Fruit fly (Drosophila melanogaster): ENCODE measurements around the gene CG32110.
A peak's percentile ranks its signal among the peaks of the same experiment; 100 is the strongest.

CG32110 gene

DNA sequence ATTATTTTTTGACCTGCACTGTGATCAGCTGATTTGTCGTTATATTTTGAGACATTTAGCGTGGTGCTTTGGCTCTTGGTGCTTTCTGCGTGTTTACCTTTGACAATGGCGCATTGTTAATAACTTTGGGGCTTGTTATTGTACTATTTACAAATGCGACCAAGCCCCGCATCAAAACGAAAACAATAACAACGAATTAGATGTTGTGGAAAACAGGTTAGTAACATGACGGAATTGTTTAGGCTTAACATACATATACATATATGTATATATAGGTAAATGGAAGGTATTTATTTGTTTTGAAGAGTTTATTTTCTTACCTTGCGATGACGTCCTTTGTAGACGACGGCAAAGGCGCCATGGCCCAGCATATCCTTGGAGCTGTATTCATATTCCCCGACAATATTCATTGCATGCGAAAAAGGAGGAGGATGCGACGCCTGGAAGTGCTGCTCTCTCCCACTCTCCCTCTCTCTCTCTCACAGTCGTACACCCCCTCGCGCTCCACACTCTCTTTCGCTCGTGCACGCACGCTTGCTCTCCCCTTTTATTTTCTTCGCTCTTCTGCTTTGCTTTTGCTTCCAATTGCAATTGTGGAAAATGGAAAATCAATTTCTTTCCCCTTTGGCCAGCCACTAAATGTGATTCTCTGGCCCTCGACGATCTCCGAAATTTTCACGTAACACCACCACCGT, 4.3 kb upstream of the CG32110 start (continued):
- TF ChIP-seq gro (GFP tag; optimal IDR thresholded peaks at IDR 0.05) (no peak), CG15514 (GFP tag; optimal IDR thresholded peaks at IDR 0.05) (peak; percentile 31), CG10565 (GFP tag; optimal IDR thresholded peaks at IDR 0.05) (no peak), CG8290 (GFP tag; optimal IDR thresholded peaks at IDR 0.05) (no peak), CG8290 (tag; optimal IDR thresholded peaks at IDR 0.05) (peak in 1 of 2 experiments; percentile 42), oc (tag; optimal IDR thresholded peaks at IDR 0.05) (peak; percentile 40), CG2199 (GFP tag; IDR thresholded peaks at IDR 0.05) (peak; percentile 76), Doc3 (GFP tag; IDR thresholded peaks at IDR 0.05; ENCODE audit: partially characterized antibody) (peak; percentile 22; the same call in 1 of the 3 replicates), crol (GFP tag; IDR thresholded peaks at IDR 0.05) (peak; percentile 96), CG31441 (GFP tag; IDR thresholded peaks at IDR 0.05) (0 out of 2 replicates have a peak, but pooled peaks have one; percentile 7), CG1832 (GFP tag; optimal IDR thresholded peaks at IDR 0.05) (peak; percentile 68), al (GFP tag; IDR thresholded peaks at IDR 0.05) (no peak), sna (GFP tag; IDR thresholded peaks at IDR 0.05; ENCODE audit: partially characterized antibody) (0 out of 2 replicates have a peak, but pooled peaks have one; percentile 14), CG16779 (GFP tag; IDR thresholded peaks at IDR 0.05) (0 out of 2 replicates have a peak, but pooled peaks have one; percentile 48), vvl (GFP tag; IDR thresholded peaks at IDR 0.05) (peak; percentile 25; the same call in 1 of the 2 replicates), CG7963 (GFP tag; IDR thresholded peaks at IDR 0.05; ENCODE audit: partially characterized antibody) (0 out of 3 replicates have a peak, but pooled peaks have one; percentile 28), Nf-YA (GFP tag; IDR thresholded peaks at IDR 0.05) (no peak), Dll (GFP tag; IDR thresholded peaks at IDR 0.05; ENCODE audit: partially characterized antibody) (peak; percentile 53; the same call in 1 of the 4 replicates), CG12659 (GFP tag; optimal IDR thresholded peaks at IDR 0.05) (peak; percentile 4), inv (GFP tag; IDR thresholded peaks at IDR 0.05; ENCODE audit: partially characterized antibody) (no peak), CG8388 (GFP tag; optimal IDR thresholded peaks at IDR 0.05) (no peak), CG9727 (GFP tag; optimal IDR thresholded peaks at IDR 0.05) (peak; percentile 45), CG12744 (GFP tag; optimal IDR thresholded peaks at IDR 0.05) (no peak), CG12391 (tag; optimal IDR thresholded peaks at IDR 0.05) (no peak), CG32532 (GFP tag; IDR thresholded peaks at IDR 0.05) (peak; percentile 15; the same call in 1 of the 2 replicates), crp (GFP tag; optimal IDR thresholded peaks at IDR 0.05) (peak in 1 of 2 experiments; percentile 61), CG17328 (GFP tag; IDR thresholded peaks at IDR 0.05) (no peak), CG30403 (GFP tag; optimal IDR thresholded peaks at IDR 0.05) (peak; percentile 17), Meics (GFP tag; optimal IDR thresholded peaks at IDR 0.05) (peak; percentile 30), Pdp1 (GFP tag; optimal IDR thresholded peaks at IDR 0.05) (peak in 1 of 2 experiments; percentile 25), CG18619 (GFP tag; optimal IDR thresholded peaks at IDR 0.05) (peak; percentile 25)

DNA sequence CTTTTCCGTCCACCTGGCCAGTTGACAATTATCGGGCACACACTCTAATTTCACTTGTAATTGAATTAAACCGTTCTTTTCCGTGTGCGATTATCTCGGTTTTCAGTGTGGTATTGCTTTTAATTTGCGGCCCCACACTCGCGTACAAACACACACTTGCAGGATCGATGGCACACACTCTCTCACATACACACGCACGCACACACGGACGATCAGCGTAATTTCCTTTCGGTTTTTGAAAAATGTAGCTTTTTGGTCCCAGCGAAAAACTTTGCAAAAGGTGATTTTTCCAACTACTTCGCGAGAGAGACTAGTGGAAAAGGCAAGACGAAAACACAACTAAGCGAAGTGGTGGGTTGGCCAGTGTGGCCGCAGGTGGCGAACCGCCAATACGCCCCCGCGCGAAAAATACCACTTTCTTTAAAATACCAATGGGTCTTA, 3.8 kb upstream of the CG32110 start, which contains the start of gene Atg1:
TSS of gene Atg1 (minus strand) at position 387 of the 441 bp plus-strand sequence.
- TF ChIP-seq MESR4 (GFP tag; optimal IDR thresholded peaks at IDR 0.05), result peak; percentile 71
- TF ChIP-seq CG13296 (GFP tag; optimal IDR thresholded peaks at IDR 0.05), result peak; percentile 11
- no peak for TF ChIP-seq oc (tag; optimal IDR thresholded peaks at IDR 0.05)
- no peak for TF ChIP-seq Oaz (GFP tag; IDR thresholded peaks at IDR 0.05)
- peak; percentile 37; the same call in 1 of the 2 replicates for TF ChIP-seq NFAT (GFP tag; IDR thresholded peaks at IDR 0.05)
- peak; percentile 43; the same call in 1 of the 2 replicates for TF ChIP-seq klu (GFP tag; IDR thresholded peaks at IDR 0.05)
- TF ChIP-seq CG34376 (GFP tag; optimal IDR thresholded peaks at IDR 0.05), result peak; percentile 17
- no peak for TF ChIP-seq Spps (tag; optimal IDR thresholded peaks at IDR 0.05)
- peak; percentile 16; the same call in 1 of the 2 replicates for TF ChIP-seq E2f2 (GFP tag; IDR thresholded peaks at IDR 0.05)
- peak; percentile 3 for TF ChIP-seq CG8924 (tag; optimal IDR thresholded peaks at IDR 0.05)
- TF ChIP-seq Bgb (GFP tag; IDR thresholded peaks at IDR 0.05; ENCODE audit: partially characterized antibody), result peak; percentile 51; the same call in 1 of the 2 replicates
- TF ChIP-seq slou (GFP tag; optimal IDR thresholded peaks at IDR 0.05), result no peak
- no peak for TF ChIP-seq Bdp1 (GFP tag; optimal IDR thresholded peaks at IDR 0.05)
- peak; percentile 3 for TF ChIP-seq YL-1 (GFP tag; optimal IDR thresholded peaks at IDR 0.05)
- TF ChIP-seq CG16779 (GFP tag; IDR thresholded peaks at IDR 0.05), result no peak
- TF ChIP-seq CG17829 (tag; optimal IDR thresholded peaks at IDR 0.05), result peak; percentile 22
- no peak for TF ChIP-seq H15 (GFP tag; IDR thresholded peaks at IDR 0.05)
- TF ChIP-seq Tbp (GFP tag; optimal IDR thresholded peaks at IDR 0.05), result no peak
- peak in 1 of 2 experiments; percentile 69 for TF ChIP-seq Trl (optimal IDR thresholded peaks at IDR 0.05)
- no peak for TF ChIP-seq Trl (GFP tag; optimal IDR thresholded peaks at IDR 0.05)
- TF ChIP-seq CG17328 (GFP tag; IDR thresholded peaks at IDR 0.05), result no peak

Data from whole organism, embryonic.